Worm (Caenorhabditis elegans) whole organism, L4/young adult: Measurements from ENCODE around the gene C06E4.8.

Source experiments
- W03F9.2 ChIP-seq: fragments of 150-350 bp; optimal IDR thresholded peaks from 2 replicates; lab custom pipeline; 2014; ENCODE audit warnings: missing biosample characterization, missing genetic modification characterization
- him-1 ChIP-seq: sonication (generic microtip); optimal IDR thresholded peaks from 2 replicates; lab custom pipeline; 2016; ENCODE audit warnings: missing genotype, missing genetic modification reagents, missing genetic modification characterization, missing compliant biosample characterization

DNA sequence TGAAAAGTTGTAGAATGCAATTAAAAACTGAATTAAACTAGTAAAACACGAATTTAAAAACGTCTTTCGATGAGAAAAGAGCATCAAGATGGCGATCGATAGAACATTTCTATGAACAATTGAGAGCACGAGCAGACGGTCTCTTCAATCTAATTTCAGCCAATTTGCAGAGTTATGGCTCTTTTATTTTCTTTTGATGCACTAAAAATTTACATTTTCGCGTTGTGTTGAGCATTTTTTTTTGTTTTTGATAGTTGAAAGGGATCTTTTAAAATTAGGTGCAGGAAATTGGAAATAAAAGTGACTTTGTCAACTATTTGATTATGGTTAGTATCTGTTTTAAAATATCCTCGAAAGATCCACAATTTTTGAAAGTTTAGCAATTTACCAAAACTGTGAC, 23.3 kb upstream of the C06E4.8 start, which contains the start of gene F42C5.6:
- TF ChIP-seq him-1 (tag; lab: Kevin White, UChicago) (no peak), W03F9.2 (no peak)
